Worm (Caenorhabditis elegans) whole organism, L3 larva: ENCODE data around the gene drl-1.

ENCODE experiments used
- elt-1 ChIP-seq: fragments of 150-350 bp; optimal IDR thresholded peaks from 2 replicates; lab custom pipeline; 2014; ENCODE audit warnings: missing biosample characterization, missing genetic modification characterization
- lin-39 ChIP-seq: fragments of 150-350 bp; optimal IDR thresholded peaks from 2 replicates; lab custom pipeline; 2018; ENCODE audit warnings: missing biosample characterization, missing genetic modification reagents, missing genetic modification characterization
- nfya-1 ChIP-seq: sonication (generic microtip); optimal IDR thresholded peaks from 2 replicates; lab custom pipeline; 2017; ENCODE audit warnings: missing genetic modification characterization, mild to moderate bottlenecking, missing compliant biosample characterization, antibody characterized with exemption, moderate library complexity; ENCODE audit not compliant: insufficient read depth
- unc-39 ChIP-seq: sonication (generic microtip); optimal IDR thresholded peaks from 4 replicates; lab custom pipeline; 2017; ENCODE audit warnings: missing biosample characterization, missing genetic modification characterization

- TF ChIP-seq elt-1 (tag; lab: Kevin White, UChicago) (no peak), lin-39 (tag; lab: Kevin White, UChicago) (no peak), unc-39 (tag; lab: Kevin White, UChicago) (no peak), nfya-1 (tag; lab: Kevin White, UChicago) (no peak)
Observed at ce11 chrIV:319654-320053, 5.2 kb upstream of the drl-1 start.
